Fruit fly (Drosophila melanogaster) whole organism, adult: ENCODE results near the gene Pkc98E.

Experiments used
- CG14711 ChIP-seq: fragments of 200-800 bp; sonication (Bioruptor generic); optimal IDR thresholded peaks from 2 replicates; lab custom pipeline; 2018; ENCODE audit warnings: missing biosample characterization, mild to moderate bottlenecking, missing genetic modification characterization, moderate library complexity
- CG7101 ChIP-seq: fragments of 200-800 bp; sonication (Bioruptor generic); optimal IDR thresholded peaks from 2 replicates; lab custom pipeline; 2018; ENCODE audit warnings: missing biosample characterization, mild to moderate bottlenecking, missing genetic modification characterization, moderate library complexity
- Clk ChIP-seq: fragments of 200-800 bp; sonication (Bioruptor generic); optimal IDR thresholded peaks from 2 replicates; lab custom pipeline; 2017; ENCODE audit warnings: missing biosample characterization, missing genetic modification characterization
- Mnt ChIP-seq: fragments of 200-800 bp; sonication (Bioruptor generic); optimal IDR thresholded peaks from 2 replicates; lab custom pipeline; 2016; ENCODE audit warnings: missing biosample characterization, mild to moderate bottlenecking, missing genetic modification characterization
- pad ChIP-seq: fragments of 200-800 bp; sonication (Bioruptor generic); optimal IDR thresholded peaks from 3 replicates; lab custom pipeline; 2017; ENCODE audit warnings: missing biosample characterization, missing genetic modification characterization, mild to moderate bottlenecking, moderate library complexity, missing genetic modification reagents

DNA sequence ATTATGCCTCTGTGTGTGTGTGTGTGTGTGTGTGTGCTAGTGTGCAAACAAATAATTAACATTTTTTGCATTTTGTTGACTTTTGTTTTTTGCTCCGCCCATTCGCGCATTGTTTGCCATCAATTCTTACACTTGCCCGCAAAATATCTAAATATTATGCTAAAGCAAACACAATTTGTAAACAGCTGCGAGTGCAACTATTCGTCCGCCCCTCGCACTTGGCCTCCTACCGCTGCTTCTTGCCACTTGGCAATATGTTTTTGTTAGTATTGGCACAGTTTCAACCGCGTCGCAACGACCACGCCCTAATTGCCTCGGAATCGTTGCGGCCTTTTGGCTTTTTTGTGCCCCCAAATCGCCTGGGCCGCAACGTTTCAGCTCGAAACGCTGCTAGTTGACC, 38.6 kb downstream of the Pkc98E start:
- TF ChIP-seq Mnt (GFP tag; lab: Kevin White, UChicago) = no peak
- no peak for TF ChIP-seq pad (GFP tag; lab: Kevin White, UChicago)
- TF ChIP-seq Clk (GFP tag; lab: Kevin White, UChicago) = no peak
- no peak for TF ChIP-seq CG14711
- TF ChIP-seq CG7101 (tag; lab: Kevin White, UChicago) = no peak
